Fruit fly (Drosophila melanogaster) whole organism, embryonic: ENCODE results near the gene CG4101.

Experiments used
- Abd-B ChIP-seq: fragments of 200-800 bp; sonication (Bioruptor generic); optimal IDR thresholded peaks from 2 replicates; lab custom pipeline; 2018; ENCODE audit warnings: missing biosample characterization, mild to moderate bottlenecking, missing genetic modification characterization, moderate library complexity
- Adf1 ChIP-seq: fragments of 200-800 bp; sonication (Bioruptor generic); IDR thresholded peaks from 2 replicates; pipeline ENCODE4 v1.3.6; 2022; ENCODE audit warnings: missing biosample characterization, missing genetic modification characterization
- CG10147 ChIP-seq: fragments of 200-800 bp; sonication (Bioruptor generic); optimal IDR thresholded peaks from 2 replicates; lab custom pipeline; 2019; ENCODE audit warnings: missing biosample characterization, mild to moderate bottlenecking, missing genetic modification characterization, moderate library complexity
- CG11560 ChIP-seq: fragments of 200-800 bp; sonication (Bioruptor generic); IDR thresholded peaks from 3 replicates; pipeline ENCODE4 v1.3.6; 2022; ENCODE audit warnings: missing biosample characterization, missing genetic modification characterization
- CG12769 ChIP-seq: fragments of 200-800 bp; sonication (Bioruptor generic); optimal IDR thresholded peaks from 2 replicates; lab custom pipeline; 2019; ENCODE audit warnings: missing biosample characterization, mild to moderate bottlenecking, missing genetic modification characterization, moderate library complexity
- CG15479 ChIP-seq: fragments of 200-800 bp; sonication (Bioruptor generic); optimal IDR thresholded peaks from 3 replicates; lab custom pipeline; 2019; ENCODE audit warnings: missing biosample characterization, mild to moderate bottlenecking, missing genetic modification characterization, moderate library complexity
- CG17568 ChIP-seq: fragments of 200-800 bp; sonication (Bioruptor generic); optimal IDR thresholded peaks from 2 replicates; lab custom pipeline; 2018; ENCODE audit warnings: missing biosample characterization, mild to moderate bottlenecking, missing genetic modification characterization, moderate library complexity
- CG2202 ChIP-seq: fragments of 200-800 bp; sonication (Bioruptor generic); optimal IDR thresholded peaks from 2 replicates; lab custom pipeline; 2018; ENCODE audit warnings: missing biosample characterization, mild to moderate bottlenecking, missing genetic modification characterization
- CG31224 ChIP-seq: fragments of 200-800 bp; sonication (Bioruptor generic); IDR thresholded peaks from 2 replicates; pipeline ENCODE4 v1.3.6; 2022; ENCODE audit warnings: missing biosample characterization, missing genetic modification characterization
- CG31388 ChIP-seq: fragments of 200-800 bp; sonication (Bioruptor generic); optimal IDR thresholded peaks from 2 replicates; lab custom pipeline; 2016; ENCODE audit warnings: missing biosample characterization, missing genetic modification characterization
- CG34224 ChIP-seq: fragments of 200-800 bp; sonication (Bioruptor generic); IDR thresholded peaks from 3 replicates; pipeline ENCODE4 v1.3.6; 2022; ENCODE audit warnings: missing biosample characterization, missing genetic modification characterization; ENCODE audit not compliant: partially characterized antibody
- CG34422 ChIP-seq: fragments of 200-800 bp; sonication (Bioruptor generic); IDR thresholded peaks from 3 replicates; pipeline ENCODE4 v1.3.6; 2022; ENCODE audit warnings: missing biosample characterization, missing genetic modification characterization
- CG3726 ChIP-seq: fragments of 200-800 bp; sonication (Bioruptor generic); IDR thresholded peaks from 3 replicates; pipeline ENCODE4, ENCODE4 v1.3.6; 2022; ENCODE audit warnings: missing biosample characterization, missing genetic modification characterization
- CG42726 ChIP-seq: fragments of 200-800 bp; sonication (Bioruptor generic); IDR thresholded peaks from 2 replicates; pipeline ENCODE4 v1.3.6; 2022; ENCODE audit warnings: missing biosample characterization, missing genetic modification characterization; ENCODE audit not compliant: partially characterized antibody
- CG5245 ChIP-seq: fragments of 200-800 bp; sonication (Bioruptor generic); optimal IDR thresholded peaks from 3 replicates; lab custom pipeline; 2016; ENCODE audit warnings: missing biosample characterization, missing genetic modification characterization
- CG7372 ChIP-seq: fragments of 200-800 bp; sonication (Bioruptor generic); IDR thresholded peaks from 2 replicates; pipeline ENCODE4 v1.3.6; 2022; ENCODE audit warnings: missing biosample characterization, missing genetic modification characterization
- CG8478 ChIP-seq: fragments of >200 bp; optimal IDR thresholded peaks from 2 replicates; lab custom pipeline; 2018
- CG9797 ChIP-seq: fragments of 200-800 bp; sonication (Bioruptor generic); optimal IDR thresholded peaks from 3 replicates; lab custom pipeline; 2018; ENCODE audit warnings: missing biosample characterization, mild to moderate bottlenecking, missing genetic modification characterization
- CG9932 ChIP-seq: fragments of 200-800 bp; sonication (Bioruptor generic); IDR thresholded peaks from 2 replicates; pipeline ENCODE4 v1.3.6; 2022; ENCODE audit warnings: missing biosample characterization, missing genetic modification characterization
- Chrac-16 ChIP-seq: fragments of 200-800 bp; sonication (Bioruptor generic); optimal IDR thresholded peaks from 3 replicates; lab custom pipeline; 2016; ENCODE audit warnings: missing biosample characterization, missing genetic modification characterization
- D ChIP-seq, 2 experiments: fragments of 200-800 bp in 1 of 2; fragments of >200 bp in 1 of 2; sonication (Bioruptor generic) in 1 of 2; optimal IDR thresholded peaks; 2 replicates in 1 of 2; 3 replicates in 1 of 2; lab custom pipeline; 2017; ENCODE audit warnings: mild to moderate bottlenecking in 1 of 2, missing biosample characterization in 1 of 2, missing genetic modification characterization in 1 of 2, missing genetic modification reagents in 1 of 2
- Dfd ChIP-seq, 2 experiments: fragments of >200 bp; optimal IDR thresholded peaks; 2 replicates each; lab custom pipeline; 2017; ENCODE audit warnings: missing biosample characterization in 2 of 2, missing genetic modification characterization in 2 of 2
- ERR ChIP-seq: fragments of 200-800 bp; sonication (Bioruptor generic); optimal IDR thresholded peaks from 2 replicates; lab custom pipeline; 2016; ENCODE audit warnings: missing biosample characterization, missing genetic modification characterization
- GATAe ChIP-seq: fragments of 200-800 bp; sonication (Bioruptor generic); conservative IDR thresholded peaks from 2 replicates; pipeline ENCODE4 v1.3.6; 2022; ENCODE audit warnings: missing biosample characterization, missing genetic modification characterization
- HLHmδ ChIP-seq: fragments of 200-800 bp; sonication (Bioruptor generic); optimal IDR thresholded peaks from 2 replicates; lab custom pipeline; 2018; ENCODE audit warnings: missing biosample characterization, mild to moderate bottlenecking, missing genetic modification characterization, moderate library complexity
- Lhr ChIP-seq: fragments of 200-800 bp; sonication (Bioruptor generic); optimal IDR thresholded peaks from 3 replicates; lab custom pipeline; 2017; ENCODE audit warnings: mild to moderate bottlenecking, missing biosample characterization, missing genetic modification reagents, missing genetic modification characterization
- MBD-R2 ChIP-seq: fragments of 200-800 bp; sonication (Bioruptor generic); IDR thresholded peaks from 2 replicates; pipeline ENCODE4 v1.3.6; 2022; ENCODE audit warnings: missing biosample characterization, missing genetic modification characterization
- MESR4 ChIP-seq: fragments of 200-800 bp; sonication (Bioruptor generic); optimal IDR thresholded peaks from 2 replicates; lab custom pipeline; 2018; ENCODE audit warnings: missing biosample characterization, mild to moderate bottlenecking, missing genetic modification characterization, moderate library complexity
- TFAM ChIP-seq: fragments of 200-800 bp; sonication (Bioruptor generic); optimal IDR thresholded peaks from 2 replicates; lab custom pipeline; 2017; ENCODE audit warnings: missing biosample characterization, missing genetic modification characterization, inconsistent platforms
- ab ChIP-seq: fragments of 200-800 bp; sonication (Bioruptor generic); optimal IDR thresholded peaks from 2 replicates; lab custom pipeline; 2016; ENCODE audit warnings: missing biosample characterization, missing genetic modification characterization
- cg ChIP-seq: fragments of 200-800 bp; sonication (Bioruptor generic); optimal IDR thresholded peaks from 3 replicates; lab custom pipeline; 2019; ENCODE audit warnings: missing biosample characterization, mild to moderate bottlenecking, missing genetic modification characterization, moderate library complexity
- chif ChIP-seq, 2 experiments: fragments of 200-800 bp; sonication (Bioruptor generic); optimal IDR thresholded peaks; 3 replicates each; lab custom pipeline; 2016; ENCODE audit warnings: missing biosample characterization in 2 of 2, missing genetic modification characterization in 2 of 2
- crc ChIP-seq: fragments of 200-800 bp; sonication (Bioruptor generic); optimal IDR thresholded peaks from 2 replicates; lab custom pipeline; 2016; ENCODE audit warnings: missing biosample characterization, missing genetic modification characterization
- dmrt99B ChIP-seq: fragments of 200-800 bp; sonication (Bioruptor generic); optimal IDR thresholded peaks from 2 replicates; lab custom pipeline; 2018; ENCODE audit warnings: missing biosample characterization, mild to moderate bottlenecking, missing genetic modification characterization, moderate library complexity
- ewg ChIP-seq: fragments of 200-800 bp; sonication (Bioruptor generic); optimal IDR thresholded peaks from 3 replicates; lab custom pipeline; 2017; ENCODE audit warnings: mild to moderate bottlenecking, missing biosample characterization, missing genetic modification reagents, missing genetic modification characterization
- h ChIP-seq: fragments of >200 bp; optimal IDR thresholded peaks from 2 replicates; lab custom pipeline; 2017
- her ChIP-seq: fragments of 200-800 bp; sonication (Bioruptor generic); optimal IDR thresholded peaks from 2 replicates; lab custom pipeline; 2016; ENCODE audit warnings: missing biosample characterization, missing genetic modification characterization
- jumu ChIP-seq: fragments of 200-800 bp; sonication (Bioruptor generic); optimal IDR thresholded peaks from 3 replicates; lab custom pipeline; 2016; ENCODE audit warnings: missing biosample characterization, missing genetic modification characterization
- lbe ChIP-seq: fragments of 200-800 bp; sonication (Bioruptor generic); optimal IDR thresholded peaks from 2 replicates; lab custom pipeline; 2016; ENCODE audit warnings: missing biosample characterization, mild to moderate bottlenecking, missing genetic modification characterization
- oc ChIP-seq: fragments of 200-800 bp; sonication (Bioruptor generic); optimal IDR thresholded peaks from 2 replicates; lab custom pipeline; 2018; ENCODE audit warnings: missing biosample characterization, mild to moderate bottlenecking, missing genetic modification characterization, moderate library complexity
- onecut ChIP-seq: fragments of 200-800 bp; sonication (Bioruptor generic); IDR thresholded peaks from 2 replicates; pipeline ENCODE4 v1.3.6; 2022; ENCODE audit warnings: missing biosample characterization, missing genetic modification characterization
- otp ChIP-seq: fragments of 200-800 bp; sonication (Bioruptor generic); IDR thresholded peaks from 3 replicates; pipeline ENCODE4, ENCODE4 v1.3.6; 2022; ENCODE audit warnings: missing biosample characterization, missing genetic modification characterization
- peb ChIP-seq: fragments of 200-800 bp; sonication (Bioruptor generic); IDR thresholded peaks from 2 replicates; pipeline ENCODE4 v1.3.6; 2022; ENCODE audit warnings: missing biosample characterization, missing genetic modification characterization
- ranshi ChIP-seq: fragments of 200-800 bp; sonication (Bioruptor generic); IDR thresholded peaks from 2 replicates; pipeline ENCODE4 v1.3.6; 2022; ENCODE audit warnings: missing biosample characterization, missing genetic modification characterization
- schlank ChIP-seq: fragments of 200-800 bp; sonication (Bioruptor generic); optimal IDR thresholded peaks from 2 replicates; lab custom pipeline; 2018; ENCODE audit warnings: missing biosample characterization, mild to moderate bottlenecking, missing genetic modification characterization
- slp2 ChIP-seq: fragments of 200-800 bp; sonication (Bioruptor generic); optimal IDR thresholded peaks from 2 replicates; lab custom pipeline; 2016; ENCODE audit warnings: missing biosample characterization, missing genetic modification characterization
- stwl ChIP-seq: fragments of 200-800 bp; sonication (Bioruptor generic); optimal IDR thresholded peaks from 3 replicates; lab custom pipeline; 2018; ENCODE audit warnings: missing biosample characterization, mild to moderate bottlenecking, missing genetic modification characterization, moderate library complexity
- unpg ChIP-seq: fragments of 200-800 bp; sonication (Bioruptor generic); optimal IDR thresholded peaks from 3 replicates; lab custom pipeline; 2018; ENCODE audit warnings: missing biosample characterization, mild to moderate bottlenecking, missing genetic modification characterization, moderate library complexity
- yki ChIP-seq: fragments of >200 bp; optimal IDR thresholded peaks from 3 replicates; lab custom pipeline; 2018
- zfh1 ChIP-seq: fragments of 200-800 bp; sonication (Bioruptor generic); IDR thresholded peaks from 3 replicates; pipeline ENCODE4 v1.3.6; 2022; ENCODE audit warnings: missing biosample characterization, missing genetic modification characterization

Gene CG4101

DNA sequence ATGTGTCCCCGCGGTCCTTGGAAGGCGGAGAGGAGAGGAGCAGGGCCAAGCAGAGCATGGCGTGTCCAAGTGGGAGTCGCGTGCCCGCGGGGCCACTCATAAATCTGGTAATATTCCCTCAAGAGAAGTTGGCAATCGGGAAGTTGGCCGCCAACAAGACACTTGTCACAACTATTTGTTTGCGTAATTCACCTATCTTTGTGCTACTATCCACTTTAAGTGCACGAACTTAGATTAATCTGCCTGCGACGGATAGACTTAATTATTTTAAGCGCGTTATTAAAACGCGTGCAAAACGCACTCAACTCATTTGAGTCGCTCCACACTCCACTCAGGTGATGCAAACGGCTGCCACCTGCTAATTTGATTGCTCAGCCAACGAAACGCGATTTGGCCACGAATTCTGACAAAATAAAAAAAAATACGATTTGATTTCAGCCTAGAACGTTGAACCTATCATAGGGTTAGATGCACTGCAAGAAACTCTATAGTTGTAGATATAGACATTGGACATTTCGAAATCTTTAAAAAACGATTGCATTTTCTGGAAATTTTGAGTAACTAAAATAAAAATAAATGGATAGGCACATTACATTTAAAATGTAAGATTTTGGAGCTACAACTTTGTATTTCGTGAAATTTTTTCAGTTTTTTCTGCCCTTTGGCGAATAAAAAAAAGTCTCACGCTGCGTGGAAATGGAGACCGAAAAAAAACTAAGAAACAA lies 41.1 kb upstream of the CG4101 start (continued):
- TF ChIP-seq CG3726 (GFP tag; lab: Robert Waterston, UW) (no peak), MESR4 (GFP tag; lab: Kevin White, UChicago) (no peak), CG7372 (GFP tag; lab: Robert Waterston, UW) (peak; percentile 56; the same call in 1 of the 2 replicates), CG10147 (GFP tag; lab: Kevin White, UChicago) (peak; percentile 64), CG9797 (no peak), otp (GFP tag; lab: Robert Waterston, UW) (0 out of 3 replicates have a peak, but pooled peaks have one; percentile 14), ranshi (peak; percentile 56; the same call in 1 of the 2 replicates), ERR (GFP tag; lab: Kevin White, UChicago) (no peak), CG42726 (GFP tag; lab: Robert Waterston, UW) (no peak), crc (GFP tag; lab: Kevin White, UChicago) (peak; percentile 26), CG34224 (GFP tag; lab: Robert Waterston, UW) (no peak), Dfd (GFP tag; optimal IDR thresholded peaks at IDR 0.05; lab: Kevin White, UChicago) (no peak), TFAM (no peak), CG34422 (GFP tag; lab: Robert Waterston, UW) (0 out of 3 replicates have a peak, but pooled peaks have one; percentile 33), CG5245 (GFP tag; lab: Kevin White, UChicago) (no peak), jumu (GFP tag; lab: Kevin White, UChicago) (no peak), MBD-R2 (no peak; the same call in 1 of the 2 replicates), CG17568 (peak; percentile 46), CG8478 (lab: Kevin White, UChicago) (no peak), Adf1 (GFP tag; lab: Robert Waterston, UW) (peak; percentile 33; the same call in 1 of the 2 replicates), CG15479 (no peak), zfh1 (GFP tag; lab: Robert Waterston, UW) (peak; percentile 37; the same call in 1 of the 3 replicates), lbe (GFP tag; lab: Kevin White, UChicago) (no peak), schlank (tag; lab: Kevin White, UChicago) (no peak), CG31224 (peak; percentile 15; the same call in 1 of the 2 replicates), Abd-B (GFP tag; lab: Kevin White, UChicago) (peak; percentile 4), CG9932 (GFP tag; lab: Robert Waterston, UW) (peak; percentile 57), yki (no peak), slp2 (peak; percentile 49), chif (GFP tag; optimal IDR thresholded peaks at IDR 0.05; lab: Kevin White, UChicago) (peak in 1 of 2 experiments; percentile 16), CG31388 (GFP tag; lab: Kevin White, UChicago) (no peak), CG12769 (tag; lab: Kevin White, UChicago) (no peak), GATAe (no peak), onecut (no peak), D (optimal IDR thresholded peaks at IDR 0.05; lab: Kevin White, UChicago) (no peak), D (GFP tag; optimal IDR thresholded peaks at IDR 0.05; lab: Kevin White, UChicago) (no peak), Lhr (no peak), Chrac-16 (peak; percentile 21), dmrt99B (peak; percentile 46), HLHmδ (GFP tag; lab: Kevin White, UChicago) (no peak), CG2202 (tag; lab: Kevin White, UChicago) (no peak), h (lab: Kevin White, UChicago) (no peak), ewg (GFP tag; lab: Kevin White, UChicago) (no peak), stwl (tag; lab: Kevin White, UChicago) (no peak), oc (no peak), CG11560 (no peak), ab (GFP tag; lab: Kevin White, UChicago) (no peak), her (peak; percentile 49), unpg (peak; percentile 65), cg (no peak), peb (GFP tag; lab: Robert Waterston, UW) (no peak)
